Fruit fly (Drosophila melanogaster) whole organism, pupa: Measurements from ENCODE around the gene C1GalTA.

ENCODE experiments used
- CG10348 ChIP-seq: fragments of 200-800 bp; sonication (Bioruptor generic); IDR thresholded peaks from 2 replicates; pipeline ENCODE4 v1.3.6; 2022; ENCODE audit warnings: missing biosample characterization, missing genetic modification characterization
- CG12605 ChIP-seq: fragments of 200-800 bp; sonication (Bioruptor generic); IDR thresholded peaks from 2 replicates; pipeline ENCODE4 v1.3.6; 2022; ENCODE audit warnings: missing biosample characterization, missing genetic modification characterization
- CG13204 ChIP-seq: fragments of 200-800 bp; sonication (Bioruptor generic); optimal IDR thresholded peaks from 2 replicates; lab custom pipeline; 2018; ENCODE audit warnings: missing biosample characterization, mild to moderate bottlenecking, missing genetic modification characterization, moderate library complexity
- CG14655 ChIP-seq: fragments of 200-800 bp; sonication (Bioruptor generic); optimal IDR thresholded peaks from 3 replicates; lab custom pipeline; 2017; ENCODE audit warnings: mild to moderate bottlenecking, missing biosample characterization, missing genetic modification reagents, missing genetic modification characterization
- CG15710 ChIP-seq: fragments of 200-800 bp; sonication (Bioruptor generic); optimal IDR thresholded peaks from 2 replicates; lab custom pipeline; 2018; ENCODE audit warnings: missing biosample characterization, mild to moderate bottlenecking, missing genetic modification characterization, moderate library complexity
- CG17806 ChIP-seq: fragments of 200-800 bp; sonication (Bioruptor generic); optimal IDR thresholded peaks from 2 replicates; lab custom pipeline; 2018; ENCODE audit warnings: missing biosample characterization, mild to moderate bottlenecking, missing genetic modification characterization, moderate library complexity
- CG32121 ChIP-seq: fragments of 200-800 bp; sonication (Bioruptor generic); IDR thresholded peaks from 2 replicates; pipeline ENCODE4 v1.3.6; 2022; ENCODE audit warnings: missing biosample characterization, missing genetic modification characterization
- CG34367 ChIP-seq: fragments of 200-800 bp; sonication (Bioruptor generic); optimal IDR thresholded peaks from 2 replicates; lab custom pipeline; 2018; ENCODE audit warnings: missing biosample characterization, mild to moderate bottlenecking, missing genetic modification characterization
- CG4496 ChIP-seq: fragments of 200-800 bp; sonication (Bioruptor generic); IDR thresholded peaks from 3 replicates; pipeline ENCODE4 v1.3.6; 2022; ENCODE audit warnings: missing biosample characterization, missing genetic modification characterization
- CG8159 ChIP-seq: fragments of 200-800 bp; sonication (Bioruptor generic); optimal IDR thresholded peaks from 3 replicates; lab custom pipeline; 2018; ENCODE audit warnings: missing biosample characterization, mild to moderate bottlenecking, missing genetic modification characterization, moderate library complexity
- CG8301 ChIP-seq: fragments of 200-800 bp; sonication (Bioruptor generic); optimal IDR thresholded peaks from 2 replicates; lab custom pipeline; 2018; ENCODE audit warnings: missing biosample characterization, mild to moderate bottlenecking, missing genetic modification characterization
- CG9948 ChIP-seq: fragments of 200-800 bp; sonication (Bioruptor generic); optimal IDR thresholded peaks from 2 replicates; lab custom pipeline; 2018; ENCODE audit warnings: missing biosample characterization, mild to moderate bottlenecking, missing genetic modification characterization, moderate library complexity
- D1 ChIP-seq: fragments of 200-800 bp; sonication (Bioruptor generic); optimal IDR thresholded peaks from 2 replicates; lab custom pipeline; 2018; ENCODE audit warnings: missing biosample characterization, mild to moderate bottlenecking, missing genetic modification characterization, moderate library complexity
- EcR ChIP-seq: fragments of 200-800 bp; sonication (Bioruptor generic); optimal IDR thresholded peaks from 3 replicates; lab custom pipeline; 2019; ENCODE audit warnings: missing biosample characterization, missing genetic modification characterization, mild to moderate bottlenecking, moderate library complexity, missing genetic modification reagents
- Ets98B ChIP-seq: fragments of 200-800 bp; sonication (Bioruptor generic); IDR thresholded peaks from 2 replicates; pipeline ENCODE4 v1.3.6; 2022; ENCODE audit warnings: missing biosample characterization, missing genetic modification characterization
- Pif1A ChIP-seq: fragments of 200-800 bp; sonication (Bioruptor generic); optimal IDR thresholded peaks from 3 replicates; lab custom pipeline; 2016; ENCODE audit warnings: missing biosample characterization, missing genetic modification characterization
- Pif1B ChIP-seq: fragments of 200-800 bp; sonication (Bioruptor generic); optimal IDR thresholded peaks from 3 replicates; lab custom pipeline; 2016; ENCODE audit warnings: missing biosample characterization, missing genetic modification characterization
- Snoo ChIP-seq: fragments of 200-800 bp; sonication (Bioruptor generic); optimal IDR thresholded peaks from 3 replicates; lab custom pipeline; 2017; ENCODE audit warnings: missing biosample characterization, mild to moderate bottlenecking, missing genetic modification characterization, inconsistent platforms
- fd96Ca ChIP-seq: fragments of 200-800 bp; sonication (Bioruptor generic); IDR thresholded peaks from 3 replicates; pipeline ENCODE4 v1.3.6; 2022; ENCODE audit warnings: missing biosample characterization, missing genetic modification characterization
- gl ChIP-seq: fragments of 200-800 bp; sonication (Bioruptor generic); optimal IDR thresholded peaks from 2 replicates; lab custom pipeline; 2018; ENCODE audit warnings: missing biosample characterization, mild to moderate bottlenecking, missing genetic modification characterization
- rn ChIP-seq: fragments of 200-800 bp; sonication (Bioruptor generic); IDR thresholded peaks from 2 replicates; pipeline ENCODE4 v1.3.6; 2022; ENCODE audit warnings: missing biosample characterization, missing genetic modification characterization

Gene C1GalTA

dm6 chr2L:8975328-8975727 lies 24.3 kb upstream of the C1GalTA start, which contains the start of gene CG9541:
TSS of gene CG9541 (minus strand) at chr2L:8975428.
- no peak for TF ChIP-seq Snoo
- no peak for TF ChIP-seq CG8159
- no peak for TF ChIP-seq Pif1A (GFP tag; lab: Kevin White, UChicago)
- TF ChIP-seq CG9948 (tag; lab: Kevin White, UChicago): no peak
- no peak for TF ChIP-seq Ets98B
- TF ChIP-seq EcR: no peak
- no peak for TF ChIP-seq CG32121 (GFP tag; lab: Robert Waterston, UW)
- no peak for TF ChIP-seq CG34367 (tag; lab: Kevin White, UChicago)
- no peak for TF ChIP-seq rn (GFP tag; lab: Robert Waterston, UW)
- TF ChIP-seq gl (tag; lab: Kevin White, UChicago): no peak
- TF ChIP-seq CG4496 (GFP tag; lab: Robert Waterston, UW): no peak

- TF ChIP-seq CG8301 (tag; lab: Kevin White, UChicago) (no peak), CG4496 (GFP tag; lab: Robert Waterston, UW) (no peak), D1 (tag; lab: Kevin White, UChicago) (no peak), CG34367 (tag; lab: Kevin White, UChicago) (no peak), rn (GFP tag; lab: Robert Waterston, UW) (no peak), CG8159 (no peak), CG13204 (GFP tag; lab: Kevin White, UChicago) (no peak), CG32121 (GFP tag; lab: Robert Waterston, UW) (no peak), CG17806 (tag; lab: Kevin White, UChicago) (no peak), CG15710 (tag; lab: Kevin White, UChicago) (no peak), Ets98B (no peak), CG12605 (GFP tag; lab: Robert Waterston, UW) (no peak)
Observed at dm6 chr2L:8974506-8974905, 23.5 kb upstream of the C1GalTA start.

- TF ChIP-seq CG32121 (GFP tag; lab: Robert Waterston, UW): no peak
- TF ChIP-seq CG10348 (GFP tag; lab: Robert Waterston, UW): no peak
- no peak for TF ChIP-seq EcR
- TF ChIP-seq Snoo: no peak
- TF ChIP-seq CG12605 (GFP tag; lab: Robert Waterston, UW): no peak
- TF ChIP-seq, all 21 proteins: peak for 0
Observed at dm6 chr2L:8972905-8973304, 21.9 kb upstream of the C1GalTA start.

dm6 chr2L:8967235-8967634 lies 16.2 kb upstream of the C1GalTA start, which contains the start of gene CG18088:
TSS of gene CG18088 (plus strand) at chr2L:8967535.
- TF ChIP-seq Ets98B: no peak
- no peak for TF ChIP-seq rn (GFP tag; lab: Robert Waterston, UW)
- no peak for TF ChIP-seq CG34367 (tag; lab: Kevin White, UChicago)
- TF ChIP-seq CG8159: no peak
- no peak for TF ChIP-seq CG13204 (GFP tag; lab: Kevin White, UChicago)

dm6 chr2L:8964657-8965056 lies 13.6 kb upstream of the C1GalTA start, which contains the start of gene CG32984:
TSS of gene CG32984 (plus strand) at chr2L:8964957.
- TF ChIP-seq CG32121 (GFP tag; lab: Robert Waterston, UW) (no peak), CG12605 (GFP tag; lab: Robert Waterston, UW) (no peak), CG10348 (GFP tag; lab: Robert Waterston, UW) (no peak), CG34367 (tag; lab: Kevin White, UChicago) (no peak), Snoo (no peak), CG8301 (tag; lab: Kevin White, UChicago) (no peak), Pif1B (GFP tag; lab: Kevin White, UChicago) (no peak), EcR (no peak), CG17806 (tag; lab: Kevin White, UChicago) (no peak), gl (tag; lab: Kevin White, UChicago) (no peak), CG4496 (GFP tag; lab: Robert Waterston, UW) (no peak), CG14655 (GFP tag; lab: Kevin White, UChicago) (no peak), rn (GFP tag; lab: Robert Waterston, UW) (no peak), Ets98B (no peak), D1 (tag; lab: Kevin White, UChicago) (no peak), CG8159 (no peak), Pif1A (GFP tag; lab: Kevin White, UChicago) (no peak), fd96Ca (GFP tag; lab: Robert Waterston, UW) (no peak)

dm6 chr2L:8962254-8962653 lies 11.2 kb upstream of the C1GalTA start, which contains the start of the genes CG9525 and CG32985:
TSS of gene CG9525 (minus strand) at chr2L:8962354.
TSS of gene CG32985 (plus strand) at chr2L:8962533.
- TF ChIP-seq CG8301 (tag; lab: Kevin White, UChicago) (no peak), CG8159 (no peak), CG12605 (GFP tag; lab: Robert Waterston, UW) (no peak), CG9948 (tag; lab: Kevin White, UChicago) (no peak), gl (tag; lab: Kevin White, UChicago) (no peak), CG34367 (tag; lab: Kevin White, UChicago) (no peak), CG14655 (GFP tag; lab: Kevin White, UChicago) (no peak), CG32121 (GFP tag; lab: Robert Waterston, UW) (no peak), EcR (no peak), Pif1B (GFP tag; lab: Kevin White, UChicago) (no peak), Snoo (no peak)

dm6 chr2L:8959001-8959461 lies 8.0 kb upstream of the C1GalTA start, which contains the start of gene CG31886:
TSS of gene CG31886 (minus strand) at chr2L:8959051.
- TF ChIP-seq CG15710 (tag; lab: Kevin White, UChicago) (no peak), CG9948 (tag; lab: Kevin White, UChicago) (no peak), fd96Ca (GFP tag; lab: Robert Waterston, UW) (peak; percentile 72), D1 (tag; lab: Kevin White, UChicago) (no peak), CG8301 (tag; lab: Kevin White, UChicago) (no peak), rn (GFP tag; lab: Robert Waterston, UW) (no peak), gl (tag; lab: Kevin White, UChicago) (no peak), CG17806 (tag; lab: Kevin White, UChicago) (no peak), CG14655 (GFP tag; lab: Kevin White, UChicago) (peak; percentile 72), CG12605 (GFP tag; lab: Robert Waterston, UW) (no peak; the same call in 1 of the 2 replicates), Pif1A (GFP tag; lab: Kevin White, UChicago) (peak; percentile 35), EcR (no peak), CG8159 (no peak), CG13204 (GFP tag; lab: Kevin White, UChicago) (no peak), CG10348 (GFP tag; lab: Robert Waterston, UW) (no peak), Pif1B (GFP tag; lab: Kevin White, UChicago) (peak; percentile 27), CG32121 (GFP tag; lab: Robert Waterston, UW) (no peak; the same call in none of the 2 replicates)
